Fruit fly (Drosophila melanogaster) whole organism, pupa: ENCODE results near the gene Ubr1.

ENCODE experiments used
- CG15710 ChIP-seq: fragments of 200-800 bp; sonication (Bioruptor generic); optimal IDR thresholded peaks from 2 replicates; lab custom pipeline; 2018; ENCODE audit warnings: missing biosample characterization, mild to moderate bottlenecking, missing genetic modification characterization, moderate library complexity
- CG17806 ChIP-seq: fragments of 200-800 bp; sonication (Bioruptor generic); optimal IDR thresholded peaks from 2 replicates; lab custom pipeline; 2018; ENCODE audit warnings: missing biosample characterization, mild to moderate bottlenecking, missing genetic modification characterization, moderate library complexity
- CG34367 ChIP-seq: fragments of 200-800 bp; sonication (Bioruptor generic); optimal IDR thresholded peaks from 2 replicates; lab custom pipeline; 2018; ENCODE audit warnings: missing biosample characterization, mild to moderate bottlenecking, missing genetic modification characterization
- CG8159 ChIP-seq: fragments of 200-800 bp; sonication (Bioruptor generic); optimal IDR thresholded peaks from 3 replicates; lab custom pipeline; 2018; ENCODE audit warnings: missing biosample characterization, mild to moderate bottlenecking, missing genetic modification characterization, moderate library complexity
- Pif1A ChIP-seq: fragments of 200-800 bp; sonication (Bioruptor generic); optimal IDR thresholded peaks from 3 replicates; lab custom pipeline; 2016; ENCODE audit warnings: missing biosample characterization, missing genetic modification characterization
- fd96Ca ChIP-seq: fragments of 200-800 bp; sonication (Bioruptor generic); IDR thresholded peaks from 3 replicates; pipeline ENCODE4 v1.3.6; 2022; ENCODE audit warnings: missing biosample characterization, missing genetic modification characterization

dm6 chrX:16907009-16907408, 61.5 kb downstream of the Ubr1 start:
- TF ChIP-seq CG15710, result no peak
- no peak for TF ChIP-seq CG8159 (tag; lab: Kevin White, UChicago)
- no peak for TF ChIP-seq fd96Ca (GFP tag; lab: Robert Waterston, UW)
- TF ChIP-seq CG17806 (tag; lab: Kevin White, UChicago), result no peak
- TF ChIP-seq CG34367 (tag; lab: Kevin White, UChicago), result no peak
- TF ChIP-seq Pif1A, result no peak
